Fruit fly (Drosophila melanogaster) whole organism, adult: ENCODE measurements around the gene por.
A peak's percentile ranks its signal among the peaks of the same experiment; 100 is the strongest.

ENCODE experiments used
- CG11617 ChIP-seq: fragments of 200-800 bp; sonication (Bioruptor generic); optimal IDR thresholded peaks from 2 replicates; lab custom pipeline; 2017; ENCODE audit warnings: mild to moderate bottlenecking, missing biosample characterization, missing genetic modification reagents, missing genetic modification characterization
- CG12768 ChIP-seq: fragments of 200-800 bp; sonication (Bioruptor generic); optimal IDR thresholded peaks from 2 replicates; lab custom pipeline; 2017; ENCODE audit warnings: missing biosample characterization, missing genetic modification characterization, mild to moderate bottlenecking, moderate library complexity, missing genetic modification reagents
- CG14711 ChIP-seq: fragments of 200-800 bp; sonication (Bioruptor generic); optimal IDR thresholded peaks from 2 replicates; lab custom pipeline; 2018; ENCODE audit warnings: missing biosample characterization, mild to moderate bottlenecking, missing genetic modification characterization, moderate library complexity
- CG1620 ChIP-seq: fragments of 200-800 bp; sonication (Bioruptor generic); optimal IDR thresholded peaks from 2 replicates; lab custom pipeline; 2016; ENCODE audit warnings: missing biosample characterization, missing genetic modification characterization
- CG33017 ChIP-seq: fragments of 200-800 bp; sonication (Bioruptor generic); optimal IDR thresholded peaks from 2 replicates; lab custom pipeline; 2018; ENCODE audit warnings: missing biosample characterization, mild to moderate bottlenecking, missing genetic modification characterization, moderate library complexity
- CG5204 ChIP-seq: fragments of 200-800 bp; sonication (Bioruptor generic); optimal IDR thresholded peaks from 2 replicates; lab custom pipeline; 2016; ENCODE audit warnings: missing biosample characterization, missing genetic modification characterization
- CG7045 ChIP-seq: fragments of 200-800 bp; sonication (Bioruptor generic); optimal IDR thresholded peaks from 2 replicates; lab custom pipeline; 2017; ENCODE audit warnings: missing biosample characterization, mild to moderate bottlenecking, missing genetic modification characterization
- CG7101 ChIP-seq: fragments of 200-800 bp; sonication (Bioruptor generic); optimal IDR thresholded peaks from 2 replicates; lab custom pipeline; 2018; ENCODE audit warnings: missing biosample characterization, mild to moderate bottlenecking, missing genetic modification characterization, moderate library complexity
- Clk ChIP-seq: fragments of 200-800 bp; sonication (Bioruptor generic); optimal IDR thresholded peaks from 2 replicates; lab custom pipeline; 2017; ENCODE audit warnings: missing biosample characterization, missing genetic modification characterization
- Crg-1 ChIP-seq: fragments of 200-800 bp; sonication (Bioruptor generic); optimal IDR thresholded peaks from 2 replicates; lab custom pipeline; 2016; ENCODE audit warnings: missing biosample characterization, missing genetic modification characterization
- Hr96 ChIP-seq: fragments of 200-800 bp; sonication (Bioruptor generic); optimal IDR thresholded peaks from 2 replicates; lab custom pipeline; 2016; ENCODE audit warnings: missing biosample characterization, missing genetic modification characterization
- Mnt ChIP-seq: fragments of 200-800 bp; sonication (Bioruptor generic); optimal IDR thresholded peaks from 2 replicates; lab custom pipeline; 2016; ENCODE audit warnings: missing biosample characterization, mild to moderate bottlenecking, missing genetic modification characterization
- bab1 ChIP-seq: fragments of 200-800 bp; sonication (Bioruptor generic); optimal IDR thresholded peaks from 3 replicates; lab custom pipeline; 2019; ENCODE audit warnings: missing biosample characterization, mild to moderate bottlenecking, missing genetic modification characterization, moderate library complexity
- cic ChIP-seq: fragments of 200-800 bp; sonication (Bioruptor generic); optimal IDR thresholded peaks from 2 replicates; lab custom pipeline; 2017; ENCODE audit warnings: missing biosample characterization, mild to moderate bottlenecking, missing genetic modification characterization, moderate library complexity
- cnc ChIP-seq, 2 experiments: fragments of >200 bp; optimal IDR thresholded peaks; 2 replicates each; lab custom pipeline; 2017
- kay ChIP-seq: fragments of 200-800 bp; sonication (Bioruptor generic); peaks from one replicate; lab custom pipeline; 2016; ENCODE audit warnings: missing biosample characterization, missing genetic modification characterization, borderline replicate concordance
- ovo ChIP-seq: fragments of 200-800 bp; sonication (Bioruptor generic); optimal IDR thresholded peaks from 2 replicates; lab custom pipeline; 2016; ENCODE audit warnings: missing biosample characterization, missing genetic modification characterization
- pad ChIP-seq: fragments of 200-800 bp; sonication (Bioruptor generic); optimal IDR thresholded peaks from 3 replicates; lab custom pipeline; 2017; ENCODE audit warnings: missing biosample characterization, missing genetic modification characterization, mild to moderate bottlenecking, moderate library complexity, missing genetic modification reagents
- tj ChIP-seq: fragments of 200-800 bp; sonication (Bioruptor generic); optimal IDR thresholded peaks from 3 replicates; lab custom pipeline; 2017; ENCODE audit warnings: missing biosample characterization, mild to moderate bottlenecking, missing genetic modification characterization, moderate library complexity
- toe ChIP-seq: fragments of 200-800 bp; sonication (Bioruptor generic); optimal IDR thresholded peaks from 2 replicates; lab custom pipeline; 2016; ENCODE audit warnings: missing biosample characterization, missing genetic modification characterization

The por gene

DNA sequence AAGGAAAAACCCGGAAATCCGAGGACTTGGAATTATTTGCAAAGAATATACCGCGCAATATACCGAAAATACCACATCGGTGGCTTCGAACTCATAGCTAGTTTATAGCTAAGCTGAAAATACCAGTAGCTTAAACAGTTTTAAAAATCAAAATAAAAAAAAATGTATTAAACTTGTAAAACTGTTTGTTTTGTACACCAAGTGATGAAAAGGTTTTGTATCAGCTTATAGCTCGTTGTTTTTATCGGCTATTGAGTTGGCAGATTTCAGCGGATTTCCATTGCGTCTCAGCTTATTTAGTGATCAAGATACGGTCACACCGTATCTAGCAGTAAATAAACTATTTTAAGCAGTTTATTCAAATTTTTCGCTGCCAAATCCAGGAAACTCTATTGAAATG, at the start of gene por, which contains the start of gene CG6179:
por (minus strand) TSS at position 64 of the 400 bp plus-strand sequence.
CG6179 (plus strand) TSS at position 292 of the 400 bp plus-strand sequence.
- no peak for TF ChIP-seq cnc (optimal IDR thresholded peaks at IDR 0.05; lab: Kevin White, UChicago)

DNA sequence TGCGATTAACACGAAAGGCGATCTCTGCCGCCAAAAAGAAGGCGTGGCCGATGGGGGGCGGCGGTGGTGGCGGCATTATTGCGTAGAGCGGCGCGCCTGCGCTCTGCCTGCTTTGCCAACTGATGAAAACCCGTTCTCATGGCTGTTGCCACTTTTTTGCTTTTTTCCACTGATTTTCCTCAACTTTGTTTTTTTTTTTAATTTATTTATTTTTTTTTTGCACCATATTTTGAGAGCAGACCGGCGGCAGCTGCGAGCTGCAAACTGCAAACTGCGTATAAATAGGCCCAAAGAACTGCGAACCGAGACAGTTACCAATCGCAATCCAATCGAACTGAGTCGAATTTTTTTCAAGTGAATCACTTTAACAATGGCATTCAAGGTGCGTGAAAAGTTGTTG, 42.5 kb upstream of the por start, which contains the start of gene CG42323:
CG42323 (plus strand) TSS at position 302 of the 400 bp plus-strand sequence.
- no peak for TF ChIP-seq tj (GFP tag; lab: Kevin White, UChicago)
- TF ChIP-seq toe (GFP tag; lab: Kevin White, UChicago): no peak
- TF ChIP-seq cnc (optimal IDR thresholded peaks at IDR 0.05; lab: Kevin White, UChicago): no peak
- no peak for TF ChIP-seq CG7045 (GFP tag; lab: Kevin White, UChicago)
- no peak for TF ChIP-seq CG1620 (GFP tag; lab: Kevin White, UChicago)
- no peak for TF ChIP-seq CG5204 (GFP tag; lab: Kevin White, UChicago)
- no peak for TF ChIP-seq cic (GFP tag; lab: Kevin White, UChicago)
- TF ChIP-seq pad (GFP tag; lab: Kevin White, UChicago): no peak
- no peak for TF ChIP-seq Clk (GFP tag; lab: Kevin White, UChicago)
- TF ChIP-seq bab1 (GFP tag; lab: Kevin White, UChicago): no peak
- TF ChIP-seq ovo (GFP tag; lab: Kevin White, UChicago): no peak
- TF ChIP-seq Hr96: no peak
- TF ChIP-seq CG11617 (GFP tag; lab: Kevin White, UChicago): no peak
- TF ChIP-seq Mnt: no peak

DNA sequence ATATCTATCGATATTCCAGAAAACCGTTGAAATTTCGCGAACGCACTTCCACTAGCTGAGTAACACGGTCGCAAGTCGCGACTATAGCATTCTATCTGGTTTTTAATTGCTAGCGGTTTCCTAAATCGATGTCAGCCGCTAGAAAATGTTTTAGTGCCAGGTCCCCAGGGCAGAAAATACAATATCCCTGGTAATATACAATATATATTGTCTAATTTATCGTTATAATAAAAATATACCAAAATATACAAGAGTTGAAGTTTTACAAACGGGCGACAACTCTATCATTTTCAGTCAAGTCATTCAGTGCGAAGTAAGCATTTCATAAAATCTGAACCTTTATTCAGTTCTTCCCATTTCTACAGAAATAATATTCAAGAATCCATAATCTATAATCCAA, 35.5 kb upstream of the por start, which contains the start of gene CG15056:
CG15056 (plus strand) TSS at position 301 of the 400 bp plus-strand sequence.
- no peak for TF ChIP-seq cnc (optimal IDR thresholded peaks at IDR 0.05; lab: Kevin White, UChicago)
- no peak for TF ChIP-seq CG1620 (GFP tag; lab: Kevin White, UChicago)

DNA sequence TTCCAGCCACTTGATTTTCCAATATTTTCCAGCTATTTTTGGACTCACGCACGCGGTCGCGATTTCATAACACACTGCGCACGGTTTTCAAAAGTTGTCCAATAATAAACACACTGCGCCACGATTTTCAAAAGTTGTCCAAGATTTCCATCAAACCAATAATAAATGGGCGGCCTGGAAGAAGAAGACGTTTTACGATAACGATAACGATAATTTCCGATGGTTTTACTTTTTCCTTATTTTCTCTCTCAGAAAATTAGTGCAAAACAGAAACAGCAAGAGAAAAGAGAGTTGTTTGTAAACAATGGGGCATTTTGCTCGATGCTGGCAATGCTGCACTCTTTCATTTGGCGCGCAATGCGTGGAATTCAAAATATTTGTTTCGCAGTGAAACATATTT, 30.3 kb upstream of the por start, which contains the start of gene Nt5b:
Nt5b (minus strand) TSS at position 207 of the 400 bp plus-strand sequence.
- TF ChIP-seq CG1620 (GFP tag; lab: Kevin White, UChicago) (no peak), kay (GFP tag; lab: Kevin White, UChicago) (no peak), CG5204 (GFP tag; lab: Kevin White, UChicago) (no peak), bab1 (GFP tag; lab: Kevin White, UChicago) (no peak), CG33017 (tag; lab: Kevin White, UChicago) (no peak), CG7045 (GFP tag; lab: Kevin White, UChicago) (no peak), Crg-1 (GFP tag; lab: Kevin White, UChicago) (no peak), CG14711 (tag; lab: Kevin White, UChicago) (no peak), CG12768 (GFP tag; lab: Kevin White, UChicago) (no peak), pad (GFP tag; lab: Kevin White, UChicago) (no peak)

DNA sequence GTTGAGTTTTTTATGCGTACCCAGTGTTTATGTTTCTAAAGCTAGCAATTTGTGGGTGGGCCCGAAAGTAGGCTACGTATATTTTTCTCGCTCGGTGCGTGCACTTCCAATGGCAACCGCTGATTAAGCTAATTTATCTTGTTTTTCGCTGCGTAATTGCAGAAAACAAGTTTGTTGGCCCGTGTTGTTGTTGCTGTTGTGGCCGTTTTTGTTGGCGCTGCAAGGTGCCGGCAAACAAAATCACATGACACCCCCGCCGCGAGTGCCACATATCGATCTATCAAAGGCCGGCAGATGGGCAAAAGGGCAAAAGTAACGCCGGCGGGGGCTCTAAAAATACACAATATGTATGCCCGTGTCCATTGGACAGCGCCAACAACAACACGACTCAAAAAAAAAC, 29.8 kb upstream of the por start:
- TF ChIP-seq CG12768 (GFP tag; lab: Kevin White, UChicago) (no peak), tj (GFP tag; lab: Kevin White, UChicago) (peak; percentile 92)

DNA sequence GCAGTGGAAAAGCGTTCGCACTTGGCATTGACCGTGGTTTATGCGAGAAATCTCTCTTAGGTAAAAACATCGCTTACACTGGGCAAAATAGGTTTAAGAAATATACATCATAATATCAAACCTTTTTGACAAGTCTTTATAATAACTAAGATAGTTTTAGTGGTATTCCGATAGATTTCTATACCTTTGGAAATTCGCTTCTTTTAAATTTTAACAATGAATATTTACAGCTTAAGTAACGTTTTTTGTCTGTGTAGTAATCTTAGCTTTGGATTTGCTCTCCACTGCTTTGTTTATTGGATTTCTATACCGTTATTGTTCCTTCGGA, 27.7 kb upstream of the por start:
- TF ChIP-seq bab1 (GFP tag; lab: Kevin White, UChicago): peak; percentile 25
- TF ChIP-seq CG14711 (tag; lab: Kevin White, UChicago): peak; percentile 76
- TF ChIP-seq toe (GFP tag; lab: Kevin White, UChicago): no peak
- no peak for TF ChIP-seq cnc (optimal IDR thresholded peaks at IDR 0.05; lab: Kevin White, UChicago)
- TF ChIP-seq tj (GFP tag; lab: Kevin White, UChicago): no peak
- TF ChIP-seq Mnt: no peak
- peak; percentile 35 for TF ChIP-seq CG33017 (tag; lab: Kevin White, UChicago)
- TF ChIP-seq CG7101 (tag; lab: Kevin White, UChicago): peak; percentile 59
- TF ChIP-seq ovo (GFP tag; lab: Kevin White, UChicago): no peak
- no peak for TF ChIP-seq CG1620 (GFP tag; lab: Kevin White, UChicago)
- no peak for TF ChIP-seq kay (GFP tag; lab: Kevin White, UChicago)
- TF ChIP-seq CG7045 (GFP tag; lab: Kevin White, UChicago): no peak
- TF ChIP-seq Hr96: peak; percentile 30
- TF ChIP-seq cic (GFP tag; lab: Kevin White, UChicago): no peak
- no peak for TF ChIP-seq Clk (GFP tag; lab: Kevin White, UChicago)
- peak; percentile 19 for TF ChIP-seq pad (GFP tag; lab: Kevin White, UChicago)
- no peak for TF ChIP-seq Crg-1 (GFP tag; lab: Kevin White, UChicago)
- no peak for TF ChIP-seq CG5204 (GFP tag; lab: Kevin White, UChicago)
- TF ChIP-seq CG11617 (GFP tag; lab: Kevin White, UChicago): no peak
- no peak for TF ChIP-seq CG12768 (GFP tag; lab: Kevin White, UChicago)

DNA sequence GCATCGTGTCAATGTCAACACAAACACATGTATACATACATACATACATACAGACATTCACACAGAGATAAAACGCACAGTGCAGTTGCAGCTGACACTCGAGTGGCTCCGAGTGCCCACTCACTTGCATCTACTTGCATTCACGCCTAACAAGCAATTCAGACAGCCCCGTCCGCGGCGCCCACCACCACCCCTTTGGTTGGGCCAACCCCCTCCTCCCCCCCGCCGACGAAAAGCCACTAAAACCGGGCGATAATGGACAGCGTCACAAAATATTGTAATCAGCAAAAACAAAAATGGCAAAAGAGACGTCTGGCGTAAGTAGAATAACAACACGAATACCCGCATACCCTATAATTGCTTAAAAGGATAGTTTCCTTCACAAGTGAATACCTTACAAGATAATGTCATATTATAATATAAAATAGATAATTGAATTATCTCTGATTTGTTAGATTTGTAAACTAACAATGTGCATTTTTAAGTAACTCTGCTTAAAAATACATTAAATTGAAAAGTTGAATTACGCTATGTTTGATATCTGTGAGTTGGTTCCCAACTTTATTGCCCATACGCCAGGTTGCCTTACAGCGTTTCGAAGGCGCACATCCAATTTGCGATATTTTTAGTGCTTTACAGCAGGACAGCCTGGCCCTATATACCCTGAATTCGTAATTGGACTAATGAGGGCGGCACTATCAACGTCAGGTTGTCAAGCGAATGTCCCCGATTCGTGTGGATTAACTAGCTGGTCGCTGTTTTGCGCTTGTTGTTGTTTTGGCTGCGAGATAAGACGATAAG, 27.1 kb upstream of the por start:
- TF ChIP-seq pad (GFP tag; lab: Kevin White, UChicago) (peak; percentile 20), CG11617 (GFP tag; lab: Kevin White, UChicago) (peak; percentile 54), CG12768 (GFP tag; lab: Kevin White, UChicago) (peak; percentile 19), toe (GFP tag; lab: Kevin White, UChicago) (no peak), Mnt (peak; percentile 7), CG7045 (GFP tag; lab: Kevin White, UChicago) (peak; percentile 26), cnc (optimal IDR thresholded peaks at IDR 0.05; lab: Kevin White, UChicago) (no peak), CG14711 (tag; lab: Kevin White, UChicago) (peak; percentile 10), ovo (GFP tag; lab: Kevin White, UChicago) (no peak), Clk (GFP tag; lab: Kevin White, UChicago) (no peak), bab1 (GFP tag; lab: Kevin White, UChicago) (peak; percentile 15), CG7101 (tag; lab: Kevin White, UChicago) (no peak), tj (GFP tag; lab: Kevin White, UChicago) (peak; percentile 99), CG1620 (GFP tag; lab: Kevin White, UChicago) (no peak), Crg-1 (GFP tag; lab: Kevin White, UChicago) (no peak), Hr96 (no peak), CG33017 (tag; lab: Kevin White, UChicago) (no peak), CG5204 (GFP tag; lab: Kevin White, UChicago) (no peak), cic (GFP tag; lab: Kevin White, UChicago) (peak; percentile 70), kay (GFP tag; lab: Kevin White, UChicago) (peak; percentile 53)
